Worm (Caenorhabditis elegans): ENCODE measurements around the gene nhr-80.

DNA sequence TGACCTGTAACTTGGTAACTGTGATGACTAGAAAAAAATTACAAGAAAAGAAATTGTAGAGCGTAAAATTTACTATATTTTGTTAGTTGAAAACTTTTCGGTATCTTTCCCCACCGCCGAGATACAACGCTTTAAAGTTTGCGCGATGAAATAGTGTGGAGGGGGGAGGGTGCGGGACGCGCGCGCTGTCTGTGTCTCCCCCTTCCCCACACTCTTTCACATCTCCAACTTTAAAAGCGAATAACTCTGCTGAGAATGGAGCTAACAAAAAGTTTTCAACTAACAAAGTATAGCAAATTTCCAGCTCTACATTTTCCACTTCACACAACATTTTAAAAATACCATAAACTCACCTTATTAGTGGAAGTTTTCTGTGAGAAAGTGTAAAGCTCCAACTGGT lies 2.9 kb upstream of the nhr-80 start:
- TF ChIP-seq nfya-1 (tag; optimal IDR thresholded peaks at IDR 0.05; ENCODE audit: insufficient read depth) (no peak), unc-62 (GFP tag; optimal IDR thresholded peaks at IDR 0.05) (no peak), mdl-1 (tag; optimal IDR thresholded peaks at IDR 0.05) (no peak), snpc-4 (tag; optimal IDR thresholded peaks at IDR 0.05) (no peak), fos-1 (tag; optimal IDR thresholded peaks at IDR 0.05) (no peak), jun-1 (tag; optimal IDR thresholded peaks at IDR 0.05) (no peak), skn-1 (tag; optimal IDR thresholded peaks at IDR 0.05) (no peak), ZK546.5 (tag; optimal IDR thresholded peaks at IDR 0.05) (no peak), ztf-11 (tag; optimal IDR thresholded peaks at IDR 0.05) (no peak), elt-3 (tag; optimal IDR thresholded peaks at IDR 0.05) (no peak), aly-2 (tag; optimal IDR thresholded peaks at IDR 0.05) (no peak), daf-12 (tag; optimal IDR thresholded peaks at IDR 0.05) (no peak), fkh-10 (GFP tag; optimal IDR thresholded peaks at IDR 0.05) (no peak), nhr-11 (tag; optimal IDR thresholded peaks at IDR 0.05) (no peak)

Data from whole organism, L3 larva.